Worm (Caenorhabditis elegans): ENCODE results near the gene mrps-18.C.
"Not testable (repeated sequence)": the region's sequence is repeated elsewhere in the genome, so short reads cannot be mapped to it uniquely, and the experiment has no call there.

The mrps-18.C gene

DNA sequence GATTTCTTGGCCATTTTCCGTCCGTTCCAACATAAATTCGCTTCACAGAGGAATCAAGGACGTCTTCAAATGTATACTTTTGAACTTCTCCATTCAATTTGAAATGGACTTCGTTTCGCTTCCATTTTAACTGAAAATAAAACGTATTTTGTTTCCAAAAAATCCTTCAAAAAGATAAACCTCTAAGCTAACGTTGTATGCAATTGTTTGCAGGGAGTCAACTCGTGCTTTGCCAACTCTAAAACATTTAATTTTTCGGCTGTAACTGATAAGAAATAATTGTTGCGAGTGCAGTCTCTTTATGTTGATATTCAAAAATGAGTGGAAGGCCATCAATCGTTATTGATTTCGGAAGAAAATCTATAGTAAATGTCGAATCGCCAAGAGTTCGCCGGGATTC is 32.0 kb downstream of the mrps-18.C start, which contains the start of gene F41G3.18:
Gene F41G3.18, plus strand, starts transcription at position 301 of the 400 bp plus-strand sequence.
- no peak for TF ChIP-seq dpl-1 (GFP tag; optimal IDR thresholded peaks at IDR 0.05)
- no peak for TF ChIP-seq madf-8 (GFP tag; conservative IDR thresholded peaks at IDR 0.05)
- TF ChIP-seq nhr-80 (tag; optimal IDR thresholded peaks at IDR 0.05): peak; percentile 51
- TF ChIP-seq T26A5.8 (tag; optimal IDR thresholded peaks at IDR 0.05): no peak

DNA sequence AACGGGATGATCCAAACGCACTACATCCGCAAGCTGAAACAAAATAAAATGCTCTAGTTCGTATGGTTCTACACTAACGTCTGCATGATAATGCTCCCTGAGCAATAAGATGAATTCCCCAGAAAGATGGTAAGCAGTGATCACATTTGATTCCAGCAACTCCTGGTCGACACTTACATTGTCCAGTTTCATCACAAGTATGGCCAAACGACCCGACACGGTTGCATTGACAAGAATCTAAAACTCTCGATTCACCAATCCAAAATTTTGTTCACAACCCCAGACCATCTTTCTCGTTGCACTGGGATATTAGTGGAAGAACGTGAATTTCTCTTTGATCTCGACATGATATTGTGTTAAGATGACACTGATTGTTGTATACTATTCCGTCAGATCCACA is 34.0 kb downstream of the mrps-18.C start:
- no peak for TF ChIP-seq F55B11.4 (tag; optimal IDR thresholded peaks at IDR 0.05; ENCODE audit: borderline replicate concordance, insufficient read depth)
- no peak for TF ChIP-seq nhr-90 (tag; optimal IDR thresholded peaks at IDR 0.05)
- no peak for TF ChIP-seq ztf-22 (GFP tag; optimal IDR thresholded peaks at IDR 0.05)
- TF ChIP-seq F57A8.1 (GFP tag; optimal IDR thresholded peaks at IDR 0.05): no peak
- no peak for TF ChIP-seq nhr-120 (GFP tag; IDR thresholded peaks at IDR 0.05)
- no peak for TF ChIP-seq F37B4.10 (GFP tag; IDR thresholded peaks at IDR 0.05)
- no peak for TF ChIP-seq B0336.3 (GFP tag; IDR thresholded peaks at IDR 0.05)
- no peak for TF ChIP-seq ceh-100 (GFP tag; IDR thresholded peaks at IDR 0.05)
- TF ChIP-seq gei-17 (GFP tag; optimal IDR thresholded peaks at IDR 0.05): no peak

DNA sequence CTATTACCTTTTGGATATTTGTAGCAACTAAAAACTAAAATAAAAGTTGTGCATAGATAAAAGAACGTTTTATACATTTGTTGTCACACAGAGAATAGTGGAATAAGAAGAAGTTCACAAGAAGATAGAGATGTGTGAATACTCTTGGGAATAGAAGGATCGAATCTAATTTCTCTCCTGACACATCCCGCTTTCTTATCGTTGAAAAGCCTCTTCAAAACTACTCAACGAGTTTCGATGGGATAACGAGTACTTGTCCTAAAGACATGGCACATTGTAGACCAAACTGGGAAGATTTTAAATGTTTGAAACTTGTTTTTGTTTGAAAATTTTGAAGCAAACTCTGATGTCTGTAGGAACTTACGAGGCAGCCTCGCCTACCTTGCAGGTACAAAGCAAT is 36.5 kb downstream of the mrps-18.C start:
- TF ChIP-seq nfya-1 (tag; optimal IDR thresholded peaks at IDR 0.05; ENCODE audit: borderline replicate concordance, insufficient read depth): no peak
- no peak for TF ChIP-seq D2030.7 (GFP tag; IDR thresholded peaks at IDR 0.05)
- TF ChIP-seq sptf-2 (GFP tag; optimal IDR thresholded peaks at IDR 0.05): no peak
- TF ChIP-seq ceh-27 (GFP tag; optimal IDR thresholded peaks at IDR 0.05): peak; percentile 50
- no peak for TF ChIP-seq rcor-1 (GFP tag; IDR thresholded peaks at IDR 0.05)

DNA sequence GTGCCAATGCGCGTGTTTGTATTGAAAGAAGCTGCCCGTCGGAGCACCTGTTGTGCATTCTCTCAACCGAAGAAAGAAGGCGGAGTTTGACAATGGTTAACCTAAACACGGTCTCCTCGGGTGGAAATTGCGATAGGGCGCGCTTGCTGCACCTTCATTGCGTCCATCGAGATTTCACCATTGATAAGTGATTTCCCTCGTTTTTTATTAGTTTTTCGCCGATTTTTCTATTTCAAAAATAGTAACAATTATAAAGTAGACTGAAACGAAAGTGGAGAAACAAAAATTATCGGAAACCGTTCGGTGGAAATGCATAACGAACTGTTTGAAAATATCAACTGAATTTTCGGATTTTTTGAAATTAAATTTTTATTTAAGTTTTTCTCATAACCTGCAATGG is 39.1 kb downstream of the mrps-18.C start, which contains the start of gene agr-1:
Gene agr-1, minus strand, starts transcription at position 101 of the 400 bp plus-strand sequence.
- TF ChIP-seq ekl-4 (GFP tag; IDR thresholded peaks at IDR 0.05); tlf-1 (GFP tag; optimal IDR thresholded peaks at IDR 0.05); nhr-179 (tag; optimal IDR thresholded peaks at IDR 0.05): not testable (repeated sequence)

DNA sequence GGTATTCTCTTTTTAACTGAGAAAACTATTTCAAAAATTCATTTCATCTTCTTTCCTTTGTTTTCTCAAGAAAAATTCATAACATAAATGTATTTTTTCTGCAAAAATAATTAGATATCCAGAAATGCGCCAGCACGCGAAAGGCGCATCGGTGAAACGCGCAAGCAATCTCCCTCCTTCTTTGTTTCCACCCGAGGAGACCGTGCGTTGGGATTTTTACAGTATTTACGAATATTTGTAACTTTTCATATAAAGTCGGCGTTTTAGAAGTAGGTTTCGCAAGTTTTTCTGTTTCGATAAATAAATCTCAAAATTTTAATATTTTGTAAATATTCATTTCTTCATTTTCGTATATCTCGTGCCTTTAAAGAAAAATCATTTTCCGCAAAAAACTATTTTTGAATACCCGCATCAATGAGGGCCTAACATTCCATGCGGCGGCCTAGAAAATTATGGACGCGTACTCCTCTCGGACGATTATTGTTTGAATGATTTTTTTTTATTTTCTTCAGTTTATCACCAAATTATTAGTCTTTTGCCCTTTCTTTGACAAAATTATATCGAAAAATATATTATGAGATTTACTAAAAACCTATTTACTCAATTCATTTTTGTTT is 40.5 kb downstream of the mrps-18.C start, which contains the start of gene ssup-72:
Gene ssup-72, plus strand, starts transcription at position 181 of the 617 bp plus-strand sequence.
- peak; percentile 92 for TF ChIP-seq ztf-18 (tag; optimal IDR thresholded peaks at IDR 0.05)
- TF ChIP-seq madf-8 (GFP tag; conservative IDR thresholded peaks at IDR 0.05): peak; percentile 50
- TF ChIP-seq let-526 (GFP tag; IDR thresholded peaks at IDR 0.05): no peak
- peak; percentile 22 for TF ChIP-seq tbp1 (GFP tag; optimal IDR thresholded peaks at IDR 0.05)
- peak; percentile 48 for TF ChIP-seq efl-1 (GFP tag; optimal IDR thresholded peaks at IDR 0.05)
- TF ChIP-seq hmg-1.2 (GFP tag; IDR thresholded peaks at IDR 0.05): peak; percentile 24; the same call in 1 of the 2 replicates
- peak; percentile 60 for TF ChIP-seq lsl-1 (GFP tag; optimal IDR thresholded peaks at IDR 0.05)
- TF ChIP-seq unc-130 (GFP tag; optimal IDR thresholded peaks at IDR 0.05): peak; percentile 66
- 0 out of 2 replicates have a peak, but pooled peaks have one; percentile 6 for TF ChIP-seq ztf-25 (GFP tag; IDR thresholded peaks at IDR 0.05)
- TF ChIP-seq lsy-27 (tag; optimal IDR thresholded peaks at IDR 0.05; ENCODE audit: borderline replicate concordance, insufficient read depth): no peak
- no peak for TF ChIP-seq lin-26 (GFP tag; IDR thresholded peaks at IDR 0.05)
- peak; percentile 72 for TF ChIP-seq ZK185.1 (tag; optimal IDR thresholded peaks at IDR 0.05; ENCODE audit: poor library complexity, severe bottlenecking)
- peak; percentile 35 for TF ChIP-seq dpl-1 (GFP tag; optimal IDR thresholded peaks at IDR 0.05)
- peak; percentile 35; the same call in 1 of the 2 replicates for TF ChIP-seq nfyb-1 (GFP tag; IDR thresholded peaks at IDR 0.05)
- peak; percentile 55 for TF ChIP-seq ceh-27 (GFP tag; optimal IDR thresholded peaks at IDR 0.05)
- peak; percentile 76 for TF ChIP-seq D2030.7 (GFP tag; IDR thresholded peaks at IDR 0.05)
- TF ChIP-seq madf-6 (GFP tag; IDR thresholded peaks at IDR 0.05): peak; percentile 81
- TF ChIP-seq tlf-1 (GFP tag; optimal IDR thresholded peaks at IDR 0.05): peak; percentile 8
- no peak for TF ChIP-seq B0336.3 (GFP tag; IDR thresholded peaks at IDR 0.05)
- no peak for TF ChIP-seq snpc-3.4 (tag; optimal IDR thresholded peaks at IDR 0.05)
- TF ChIP-seq xnd-1 (tag; optimal IDR thresholded peaks at IDR 0.05): peak; percentile 41
- no peak for TF ChIP-seq lin-35 (GFP tag; optimal IDR thresholded peaks at IDR 0.05)
- 0 out of 2 replicates have a peak, but pooled peaks have one; percentile 31 for TF ChIP-seq madf-3 (GFP tag; IDR thresholded peaks at IDR 0.05)
- no peak for TF ChIP-seq ekl-4 (GFP tag; IDR thresholded peaks at IDR 0.05)
- TF ChIP-seq lin-54 (GFP tag; optimal IDR thresholded peaks at IDR 0.05): peak; percentile 78
- peak; percentile 1 for TF ChIP-seq K12H6.12 (tag; optimal IDR thresholded peaks at IDR 0.05)
